Worm (Caenorhabditis elegans): ENCODE results near the gene sbt-1.

DNA sequence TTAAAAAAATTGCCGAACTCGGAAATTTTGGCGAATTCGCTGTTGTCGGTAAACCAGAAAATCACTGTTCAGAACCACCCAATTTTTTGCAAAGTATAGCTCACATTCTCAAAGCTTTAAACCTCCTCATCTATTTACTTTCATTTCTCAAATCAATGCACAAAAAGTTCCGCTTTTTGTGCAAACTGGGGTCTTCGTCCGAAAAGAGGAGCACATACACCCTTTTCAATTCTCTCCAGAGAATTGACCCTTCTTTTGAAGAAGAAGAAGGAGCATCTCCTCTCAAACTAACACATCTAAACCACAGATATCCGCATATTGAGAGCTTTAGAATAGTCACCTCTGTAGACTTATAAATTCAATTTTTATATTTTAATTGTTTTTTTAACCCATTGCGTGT, 46.6 kb upstream of the sbt-1 start:
- TF ChIP-seq lin-15B (tag; optimal IDR thresholded peaks at IDR 0.05) = no peak
- TF ChIP-seq elt-2 (tag; optimal IDR thresholded peaks at IDR 0.05) = no peak
- no peak for TF ChIP-seq hpl-2 (GFP tag; optimal IDR thresholded peaks at IDR 0.05)
- TF ChIP-seq ceh-82 (tag; optimal IDR thresholded peaks at IDR 0.05) = no peak
- no peak for TF ChIP-seq fos-1 (tag; optimal IDR thresholded peaks at IDR 0.05)
- no peak for TF ChIP-seq skn-1 (tag; optimal IDR thresholded peaks at IDR 0.05)
- no peak for TF ChIP-seq nhr-12 (tag; optimal IDR thresholded peaks at IDR 0.05)
- TF ChIP-seq ama-1 (optimal IDR thresholded peaks at IDR 0.05) = no peak
- no peak for TF ChIP-seq ztf-11 (tag; optimal IDR thresholded peaks at IDR 0.05)
- TF ChIP-seq lin-13 (GFP tag; optimal IDR thresholded peaks at IDR 0.05) = no peak
- no peak for TF ChIP-seq ztf-4 (tag; optimal IDR thresholded peaks at IDR 0.05)
- TF ChIP-seq efl-1 (optimal IDR thresholded peaks at IDR 0.05) = no peak
- TF ChIP-seq efl-1 (GFP tag; optimal IDR thresholded peaks at IDR 0.05 in 1 of 2) = no peak

Data from whole organism, L1 larva.